Fruit fly (Drosophila melanogaster) whole organism, embryonic: ENCODE data around the gene Lztr1.

ENCODE experiments used
- BtbVII ChIP-seq: fragments of 200-800 bp; sonication (Bioruptor generic); optimal IDR thresholded peaks from 3 replicates; lab custom pipeline; 2017; ENCODE audit warnings: missing biosample characterization, mild to moderate bottlenecking, missing genetic modification characterization
- Deaf1 ChIP-seq: fragments of 200-800 bp; optimal IDR thresholded peaks from 3 replicates; lab custom pipeline; 2019; ENCODE audit warnings: missing biosample characterization, mild to moderate bottlenecking, missing genetic modification characterization, moderate library complexity
- Doc3 ChIP-seq: fragments of 200-800 bp; sonication (Bioruptor generic); IDR thresholded peaks from 3 replicates; pipeline ENCODE4 v1.3.6; 2022; ENCODE audit warnings: missing biosample characterization, missing genetic modification characterization; ENCODE audit not compliant: partially characterized antibody
- Nf-YA ChIP-seq: fragments of 200-800 bp; sonication (Bioruptor generic); IDR thresholded peaks from 2 replicates; pipeline ENCODE4 v1.3.6; 2022; ENCODE audit warnings: missing biosample characterization, missing genetic modification characterization
- gt ChIP-seq: fragments of 200-800 bp; sonication (Bioruptor generic); IDR thresholded peaks from 2 replicates; pipeline ENCODE4 v1.3.6; 2022; ENCODE audit warnings: missing biosample characterization, missing genetic modification characterization
- knrl ChIP-seq: fragments of 200-800 bp; sonication (Bioruptor generic); IDR thresholded peaks from 3 replicates; pipeline ENCODE4 v1.3.6; 2022; ENCODE audit warnings: missing biosample characterization, missing genetic modification characterization; ENCODE audit not compliant: partially characterized antibody
- wor ChIP-seq: fragments of 200-800 bp; sonication (Bioruptor generic); IDR thresholded peaks from 2 replicates; pipeline ENCODE4 v1.3.6; 2022; ENCODE audit warnings: missing biosample characterization, missing genetic modification characterization

DNA sequence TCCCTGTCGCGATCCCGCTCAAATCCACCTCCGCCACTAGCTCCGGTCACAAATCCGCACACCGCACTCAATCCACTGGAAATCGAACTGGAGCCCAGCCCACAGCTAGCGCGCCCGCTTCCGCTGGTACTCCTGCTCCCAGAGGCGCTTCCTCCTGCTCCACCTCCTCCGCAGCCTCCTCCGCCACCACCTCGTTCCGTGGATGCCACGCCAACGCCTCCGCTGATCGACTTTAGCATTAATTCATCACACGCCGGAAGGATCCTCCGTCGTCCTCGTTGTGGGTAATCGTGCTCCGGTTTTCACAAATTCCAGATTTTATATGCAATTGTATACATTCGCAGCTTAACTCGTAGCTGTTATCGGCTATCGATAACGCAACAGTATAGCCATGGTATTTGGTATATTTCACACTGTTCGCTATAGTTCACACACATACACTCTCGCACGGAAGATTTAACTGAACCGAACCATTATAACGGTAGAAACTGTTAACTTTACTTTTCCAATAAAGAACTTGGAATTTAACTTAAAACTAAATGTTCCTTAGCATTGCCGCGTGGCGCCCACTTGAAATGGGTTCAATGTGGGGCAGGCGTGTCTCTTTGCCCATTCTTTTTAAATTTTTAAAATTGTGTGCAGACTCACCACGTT is at the start of gene Lztr1:
- TF ChIP-seq Doc3 (GFP tag; lab: Robert Waterston, UW) (no peak), wor (no peak), BtbVII (no peak), Deaf1 (tag; lab: Kevin White, UChicago) (no peak), Nf-YA (GFP tag; lab: Robert Waterston, UW) (no peak), gt (GFP tag; lab: Robert Waterston, UW) (no peak), knrl (GFP tag; lab: Robert Waterston, UW) (no peak)
